Worm (Caenorhabditis elegans) whole organism, L2 larva: ENCODE measurements around the gene F58F12.1.

Source experiments
- F13H6.1 ChIP-seq: sonication (generic microtip); optimal IDR thresholded peaks from 2 replicates; lab custom pipeline; 2016; ENCODE audit warnings: missing genetic modification characterization, missing compliant biosample characterization
- ZK546.5 ChIP-seq: sonication (generic microtip); optimal IDR thresholded peaks from 2 replicates; lab custom pipeline; 2017; ENCODE audit warnings: missing biosample characterization, missing genetic modification characterization
- ama-1 ChIP-seq: fragments of 150-350 bp; optimal IDR thresholded peaks from 2 replicates; lab custom pipeline; 2018; ENCODE audit warnings: inconsistent platforms
- blmp-1 ChIP-seq: sonication (generic microtip); optimal IDR thresholded peaks from 2 replicates; lab custom pipeline; 2017; ENCODE audit warnings: missing genetic modification characterization, mild to moderate bottlenecking, missing compliant biosample characterization, antibody characterized with exemption, moderate library complexity; ENCODE audit not compliant: insufficient read depth
- crh-2 ChIP-seq: sonication (generic microtip); optimal IDR thresholded peaks from 2 replicates; lab custom pipeline; 2017; ENCODE audit warnings: missing biosample characterization, missing genetic modification characterization
- elt-1 ChIP-seq: fragments of 150-350 bp; optimal IDR thresholded peaks from 2 replicates; lab custom pipeline; 2014; ENCODE audit warnings: missing biosample characterization, missing genetic modification characterization
- elt-3 ChIP-seq: sonication (generic microtip); optimal IDR thresholded peaks from 2 replicates; lab custom pipeline; 2017; ENCODE audit warnings: missing biosample characterization, missing genetic modification characterization
- fos-1 ChIP-seq: fragments of 150-350 bp; optimal IDR thresholded peaks from 2 replicates; lab custom pipeline; 2014; ENCODE audit warnings: missing biosample characterization, missing genetic modification characterization
- gmeb-1 ChIP-seq: fragments of 150-350 bp; optimal IDR thresholded peaks from 2 replicates; lab custom pipeline; 2014; ENCODE audit warnings: missing biosample characterization, missing genetic modification characterization
- lin-13 ChIP-seq: fragments of 150-350 bp; optimal IDR thresholded peaks from 2 replicates; lab custom pipeline; 2014; ENCODE audit warnings: missing biosample characterization, missing genetic modification reagents, missing genetic modification characterization
- lin-39 ChIP-seq: fragments of 150-350 bp; optimal IDR thresholded peaks from 2 replicates; lab custom pipeline; 2014; ENCODE audit warnings: missing biosample characterization, missing genetic modification reagents, missing genetic modification characterization
- lsy-2 ChIP-seq, 2 experiments: fragments of 150-350 bp in 1 of 2; sonication (generic microtip) in 1 of 2; optimal IDR thresholded peaks; 2 replicates each; lab custom pipeline; 2014 to 2017; ENCODE audit warnings: missing biosample characterization in 2 of 2, missing genetic modification characterization in 2 of 2
- mab-5 ChIP-seq: fragments of 150-350 bp; optimal IDR thresholded peaks from 2 replicates; lab custom pipeline; 2014; ENCODE audit warnings: missing biosample characterization, missing genetic modification characterization
- mbf-1 ChIP-seq: sonication (generic microtip); optimal IDR thresholded peaks from 2 replicates; lab custom pipeline; 2017; ENCODE audit warnings: missing biosample characterization, missing genetic modification characterization
- mdl-1 ChIP-seq, 2 experiments: fragments of 150-350 bp in 1 of 2; sonication (generic microtip) in 1 of 2; optimal IDR thresholded peaks; 2 replicates each; lab custom pipeline; 2017; ENCODE audit warnings: missing biosample characterization in 2 of 2, missing genetic modification characterization in 2 of 2
- nhr-10 ChIP-seq: sonication (generic microtip); optimal IDR thresholded peaks from 2 replicates; lab custom pipeline; 2017; ENCODE audit warnings: missing biosample characterization, missing genetic modification characterization
- nhr-11 ChIP-seq: fragments of 150-350 bp; optimal IDR thresholded peaks from 2 replicates; lab custom pipeline; 2014; ENCODE audit warnings: missing biosample characterization, missing genetic modification characterization
- nhr-12 ChIP-seq: fragments of 150-350 bp; optimal IDR thresholded peaks from 2 replicates; lab custom pipeline; 2014; ENCODE audit warnings: missing biosample characterization, missing genetic modification characterization
- nhr-129 ChIP-seq: fragments of 150-350 bp; optimal IDR thresholded peaks from 2 replicates; lab custom pipeline; 2014; ENCODE audit warnings: missing biosample characterization, missing genetic modification characterization
- nhr-21 ChIP-seq: fragments of 150-350 bp; optimal IDR thresholded peaks from 2 replicates; lab custom pipeline; 2014; ENCODE audit warnings: missing biosample characterization, missing genetic modification characterization
- nhr-237 ChIP-seq: fragments of 150-350 bp; optimal IDR thresholded peaks from 2 replicates; lab custom pipeline; 2014; ENCODE audit warnings: missing biosample characterization, missing genetic modification characterization
- nhr-77 ChIP-seq: fragments of 150-350 bp; optimal IDR thresholded peaks from 2 replicates; lab custom pipeline; 2014; ENCODE audit warnings: missing biosample characterization, missing genetic modification characterization
- peb-1 ChIP-seq: fragments of 150-350 bp; optimal IDR thresholded peaks from 2 replicates; lab custom pipeline; 2014; ENCODE audit warnings: missing biosample characterization, missing genetic modification characterization
- sem-4 ChIP-seq: fragments of 150-350 bp; optimal IDR thresholded peaks from 2 replicates; lab custom pipeline; 2014; ENCODE audit warnings: missing biosample characterization, missing genetic modification reagents, missing genetic modification characterization
- skn-1 ChIP-seq: sonication (generic microtip); optimal IDR thresholded peaks from 2 replicates; lab custom pipeline; 2017; ENCODE audit warnings: missing biosample characterization, missing genetic modification characterization
- sma-3 ChIP-seq: sonication (generic microtip); optimal IDR thresholded peaks from 2 replicates; lab custom pipeline; 2016; ENCODE audit warnings: missing genetic modification reagents, missing genetic modification characterization, missing compliant biosample characterization
- sma-9 ChIP-seq, 2 experiments: fragments of 150-350 bp in 1 of 2; sonication (generic microtip) in 1 of 2; optimal IDR thresholded peaks; 2 replicates each; lab custom pipeline; 2014 to 2016; ENCODE audit warnings: missing genetic modification characterization in 2 of 2, mild to moderate bottlenecking in 1 of 2, missing biosample characterization in 1 of 2, missing compliant biosample characterization in 1 of 2, missing genetic modification reagents in 1 of 2, moderate library complexity in 1 of 2
- unc-39 ChIP-seq: fragments of 150-350 bp; optimal IDR thresholded peaks from 2 replicates; lab custom pipeline; 2014; ENCODE audit warnings: missing biosample characterization, missing genetic modification characterization
- unc-55 ChIP-seq: fragments of 150-350 bp; sonication (generic microtip); optimal IDR thresholded peaks from 3 replicates; lab custom pipeline; 2014; ENCODE audit warnings: missing biosample characterization, missing genetic modification reagents, missing genetic modification characterization
- unc-62 ChIP-seq: fragments of 150-350 bp; optimal IDR thresholded peaks from 2 replicates; lab custom pipeline; 2014; ENCODE audit warnings: missing biosample characterization, missing genetic modification reagents, missing genetic modification characterization
- zag-1 ChIP-seq: fragments of 150-350 bp; optimal IDR thresholded peaks from 2 replicates; lab custom pipeline; 2014; ENCODE audit warnings: missing biosample characterization, missing genetic modification characterization
- ztf-1 ChIP-seq: fragments of 200-800 bp; sonication (Bioruptor generic); conservative IDR thresholded peaks from 2 replicates; pipeline ENCODE4 v1.3.6; 2022; ENCODE audit warnings: missing genetic modification characterization, missing compliant biosample characterization
- ztf-11 ChIP-seq: sonication (generic microtip); optimal IDR thresholded peaks from 2 replicates; lab custom pipeline; 2017; ENCODE audit warnings: missing biosample characterization, missing genetic modification characterization

F58F12.1 gene

ce11 chrII:6394037-6394436, 10.6 kb downstream of the F58F12.1 start:
- TF ChIP-seq gmeb-1 (tag; lab: Kevin White, UChicago) = no peak
- no peak for TF ChIP-seq crh-2 (tag; lab: Kevin White, UChicago)
- TF ChIP-seq mbf-1 (tag; lab: Kevin White, UChicago) = no peak
- no peak for TF ChIP-seq zag-1
- TF ChIP-seq sem-4 (tag; lab: Kevin White, UChicago) = no peak
- no peak for TF ChIP-seq nhr-12
- no peak for TF ChIP-seq F13H6.1
- no peak for TF ChIP-seq elt-1 (tag; lab: Kevin White, UChicago)
- TF ChIP-seq nhr-129 (tag; lab: Kevin White, UChicago) = no peak
- TF ChIP-seq mdl-1 (tag; optimal IDR thresholded peaks at IDR 0.05; lab: Kevin White, UChicago) = no peak
- no peak for TF ChIP-seq ztf-1 (GFP tag; lab: Robert Waterston, UW)
- TF ChIP-seq sma-3 = no peak
- no peak for TF ChIP-seq unc-62 (GFP tag; lab: Kevin White, UChicago)
- TF ChIP-seq nhr-11 (tag; lab: Kevin White, UChicago) = no peak
- TF ChIP-seq ztf-11 (tag; lab: Kevin White, UChicago) = no peak
- no peak for TF ChIP-seq lsy-2 (tag; optimal IDR thresholded peaks at IDR 0.05; lab: Kevin White, UChicago)
- TF ChIP-seq nhr-21 (tag; lab: Kevin White, UChicago) = no peak
- TF ChIP-seq, all 48 proteins: peak for 0

- TF ChIP-seq sma-9 (GFP tag; optimal IDR thresholded peaks at IDR 0.05; lab: Kevin White, UChicago) (no peak), sma-9 (tag; optimal IDR thresholded peaks at IDR 0.05; lab: Kevin White, UChicago) (no peak), skn-1 (tag; lab: Kevin White, UChicago) (no peak), peb-1 (tag; lab: Kevin White, UChicago) (no peak), F13H6.1 (no peak), nhr-237 (no peak), mab-5 (no peak), unc-39 (tag; lab: Kevin White, UChicago) (no peak), blmp-1 (no peak), elt-1 (tag; lab: Kevin White, UChicago) (no peak), ztf-1 (GFP tag; lab: Robert Waterston, UW) (no peak), fos-1 (tag; lab: Kevin White, UChicago) (no peak), elt-3 (tag; lab: Kevin White, UChicago) (no peak), lsy-2 (tag; optimal IDR thresholded peaks at IDR 0.05; lab: Kevin White, UChicago) (no peak), lin-39 (tag; lab: Kevin White, UChicago) (no peak), nhr-12 (no peak)
Observed at ce11 chrII:6398406-6398805, 15.0 kb downstream of the F58F12.1 start, which contains the start of gene zig-10. Gene zig-10, plus strand, starts transcription at chrII:6398706.

- TF ChIP-seq ama-1 (lab: Kevin White, UChicago) = no peak
Observed at ce11 chrII:6401649-6402048, 18.2 kb downstream of the F58F12.1 start, which contains the start of gene btb-2. Gene btb-2, plus strand, starts transcription at chrII:6401949.

DNA sequence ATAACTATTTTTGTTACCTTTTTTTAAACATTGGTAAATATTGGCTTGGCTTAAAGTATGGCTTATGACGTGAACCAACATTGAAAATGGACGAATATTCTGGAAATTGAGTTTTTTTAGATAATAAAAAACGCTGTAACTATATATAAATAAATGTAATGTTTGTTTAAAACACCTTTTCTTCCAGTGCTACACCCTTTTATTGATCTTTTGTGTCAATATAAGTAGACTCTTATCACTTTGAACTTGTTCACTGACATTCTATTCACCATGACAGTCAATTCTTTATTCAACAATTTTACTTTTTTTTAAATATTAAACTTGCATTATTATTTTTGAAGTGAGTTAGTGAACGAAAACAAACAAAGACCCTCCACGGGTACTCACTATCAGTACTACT, 19.8 kb downstream of the F58F12.1 start, which contains the start of gene T25D10.1:
Gene T25D10.1, plus strand, starts transcription at position 169 of the 400 bp plus-strand sequence.
- TF ChIP-seq gmeb-1 (tag; lab: Kevin White, UChicago) = no peak

- TF ChIP-seq nhr-11 (tag; lab: Kevin White, UChicago) (no peak), nhr-77 (no peak), ZK546.5 (tag; lab: Kevin White, UChicago) (no peak), lin-39 (tag; lab: Kevin White, UChicago) (no peak), zag-1 (no peak), nhr-10 (tag; lab: Kevin White, UChicago) (no peak), skn-1 (tag; lab: Kevin White, UChicago) (no peak), unc-55 (GFP tag; lab: Kevin White, UChicago) (no peak), ama-1 (lab: Kevin White, UChicago) (no peak), lin-13 (no peak), unc-62 (GFP tag; lab: Kevin White, UChicago) (no peak), mdl-1 (tag; optimal IDR thresholded peaks at IDR 0.05; lab: Kevin White, UChicago) (no peak)
Observed at ce11 chrII:6407279-6407678, 23.8 kb downstream of the F58F12.1 start, which contains the start of gene spp-11. Gene spp-11, minus strand, starts transcription at chrII:6407379.
